Worm (Caenorhabditis elegans): ENCODE data around the gene daf-37.
A peak's percentile ranks its signal among the peaks of the same experiment; 100 is the strongest.

daf-37 gene

DNA sequence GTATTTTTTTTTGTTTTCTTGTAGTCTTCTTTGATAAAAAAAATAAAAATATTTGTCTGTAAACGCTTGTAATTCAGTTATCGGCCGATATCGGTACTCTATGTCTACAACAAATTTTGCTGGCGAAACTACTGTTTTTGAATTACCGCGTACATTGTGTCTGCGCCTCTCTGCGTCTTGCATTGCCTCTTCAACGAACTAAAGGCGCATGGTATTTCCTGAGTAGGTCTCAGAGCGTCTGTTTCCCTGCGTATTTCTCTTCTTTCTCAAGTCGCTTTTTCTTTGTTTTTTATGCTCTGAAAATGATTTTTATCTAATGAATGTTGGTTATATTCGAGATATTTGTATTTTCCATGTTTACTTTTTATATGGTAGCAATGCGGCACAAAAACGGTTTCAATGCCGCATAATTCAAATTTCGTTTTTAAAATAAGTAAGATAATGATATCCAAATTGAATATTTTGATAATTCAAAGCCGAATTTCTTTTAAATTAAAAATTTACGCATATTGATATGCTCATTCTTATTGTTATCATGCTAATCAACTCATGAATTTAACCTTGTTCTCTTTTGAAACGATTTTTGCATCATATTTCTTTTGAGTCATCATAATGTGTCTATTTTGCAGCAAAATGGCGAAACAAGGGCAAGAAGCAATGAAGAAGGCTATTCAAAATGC lies 42.9 kb upstream of the daf-37 start, which contains the start of gene phb-2 (continued):
- TF ChIP-seq fos-1 (tag; optimal IDR thresholded peaks at IDR 0.05) (peak; percentile 63), nhr-19 (GFP tag; conservative IDR thresholded peaks at IDR 0.05) (peak; percentile 79), ztf-4 (tag; optimal IDR thresholded peaks at IDR 0.05) (peak; percentile 44), fkh-10 (GFP tag; optimal IDR thresholded peaks at IDR 0.05) (peak; percentile 7), mef-2 (tag; optimal IDR thresholded peaks at IDR 0.05) (no peak), jun-1 (tag; optimal IDR thresholded peaks at IDR 0.05) (peak; percentile 68), lin-14 (GFP tag; optimal IDR thresholded peaks at IDR 0.05) (peak; percentile 73), unc-30 (tag; optimal IDR thresholded peaks at IDR 0.05) (no peak), ceh-88 (GFP tag; IDR thresholded peaks at IDR 0.05) (0 out of 2 replicates have a peak, but pooled peaks have one; percentile 46), grh-1 (GFP tag; IDR thresholded peaks at IDR 0.05) (peak; percentile 59), nhr-90 (tag; optimal IDR thresholded peaks at IDR 0.05; ENCODE audit: poor library complexity) (peak; percentile 73), vab-15 (tag; optimal IDR thresholded peaks at IDR 0.05) (peak; percentile 16), hpl-2 (GFP tag; optimal IDR thresholded peaks at IDR 0.05) (peak; percentile 7), C16A3.4 (tag; optimal IDR thresholded peaks at IDR 0.05) (peak; percentile 79), mdl-1 (tag; optimal IDR thresholded peaks at IDR 0.05) (peak in 1 of 2 experiments; percentile 78), skn-1 (tag; optimal IDR thresholded peaks at IDR 0.05) (peak; percentile 87), elt-2 (tag; optimal IDR thresholded peaks at IDR 0.05) (no peak), isw-1 (GFP tag; IDR thresholded peaks at IDR 0.05) (peak; percentile 85), sox-4 (tag; optimal IDR thresholded peaks at IDR 0.05) (peak; percentile 3), lir-3 (tag; optimal IDR thresholded peaks at IDR 0.05; ENCODE audit: poor library complexity) (peak; percentile 67), aly-2 (tag; optimal IDR thresholded peaks at IDR 0.05) (peak; percentile 46), nhr-20 (tag; optimal IDR thresholded peaks at IDR 0.05) (peak; percentile 79), nhr-11 (tag; optimal IDR thresholded peaks at IDR 0.05) (peak; percentile 46), xbp-1 (tag; optimal IDR thresholded peaks at IDR 0.05) (peak; percentile 74), ceh-63 (GFP tag; optimal IDR thresholded peaks at IDR 0.05) (no peak), lin-35 (GFP tag; optimal IDR thresholded peaks at IDR 0.05) (peak; percentile 98 to 100), fkh-8 (tag; optimal IDR thresholded peaks at IDR 0.05) (peak; percentile 64), unc-130 (tag; optimal IDR thresholded peaks at IDR 0.05) (peak; percentile 82), C04F5.9 (tag; optimal IDR thresholded peaks at IDR 0.05) (peak; percentile 17), blmp-1 (tag; optimal IDR thresholded peaks at IDR 0.05) (peak; percentile 73), ceh-82 (tag; optimal IDR thresholded peaks at IDR 0.05) (peak; percentile 57 to 85 (median 82)), zip-4 (GFP tag; optimal IDR thresholded peaks at IDR 0.05) (no peak), unc-86 (tag; optimal IDR thresholded peaks at IDR 0.05) (peak; percentile 63)

DNA sequence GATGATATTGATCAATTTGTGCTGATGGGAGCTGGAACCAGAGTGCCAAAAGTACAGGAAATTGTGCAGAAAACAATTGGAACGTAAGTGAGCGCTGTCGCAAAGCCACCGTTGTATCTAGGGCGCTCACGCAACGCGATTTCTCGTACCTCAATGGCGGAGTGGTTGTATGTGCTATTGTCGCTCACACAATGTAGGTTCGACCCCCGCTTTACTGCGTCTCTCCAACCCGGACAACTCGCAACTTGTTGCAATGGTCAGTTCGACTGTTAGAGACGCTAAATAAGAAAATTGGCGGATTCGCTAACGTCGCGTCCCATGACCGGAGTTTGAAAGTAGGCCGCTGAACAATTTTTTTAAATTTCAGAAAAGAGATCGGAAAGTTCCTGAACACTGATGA lies 40.5 kb upstream of the daf-37 start:
- TF ChIP-seq fos-1 (tag; optimal IDR thresholded peaks at IDR 0.05) (peak; percentile 10), ceh-63 (GFP tag; optimal IDR thresholded peaks at IDR 0.05) (no peak), tbx-2 (tag; optimal IDR thresholded peaks at IDR 0.05) (peak; percentile 24), isw-1 (GFP tag; IDR thresholded peaks at IDR 0.05) (no peak), efl-3 (GFP tag; optimal IDR thresholded peaks at IDR 0.05) (no peak), nhr-90 (tag; optimal IDR thresholded peaks at IDR 0.05; ENCODE audit: poor library complexity) (peak; percentile 64), pax-3 (tag; optimal IDR thresholded peaks at IDR 0.05) (no peak), aly-2 (tag; optimal IDR thresholded peaks at IDR 0.05) (peak; percentile 10), irx-1 (tag; optimal IDR thresholded peaks at IDR 0.05) (peak; percentile 31), unc-98 (GFP tag; IDR thresholded peaks at IDR 0.05) (no peak), lsy-2 (tag; optimal IDR thresholded peaks at IDR 0.05) (peak; percentile 8 to 60), mep-1 (tag; optimal IDR thresholded peaks at IDR 0.05) (peak; percentile 71), unc-62 (GFP tag; optimal IDR thresholded peaks at IDR 0.05) (no peak), xbp-1 (tag; optimal IDR thresholded peaks at IDR 0.05) (peak; percentile 20), ceh-8 (GFP tag; optimal IDR thresholded peaks at IDR 0.05) (no peak), tlp-1 (tag; optimal IDR thresholded peaks at IDR 0.05) (no peak), swsn-7 (tag; optimal IDR thresholded peaks at IDR 0.05) (peak; percentile 58), lin-13 (GFP tag; optimal IDR thresholded peaks at IDR 0.05) (no peak), vab-15 (tag; optimal IDR thresholded peaks at IDR 0.05) (no peak), nhr-76 (tag; optimal IDR thresholded peaks at IDR 0.05) (no peak), F16B12.6 (tag; optimal IDR thresholded peaks at IDR 0.05) (no peak), ceh-82 (tag; optimal IDR thresholded peaks at IDR 0.05) (peak; percentile 4 to 36 (median 20)), snpc-4 (tag; optimal IDR thresholded peaks at IDR 0.05) (no peak), mab-9 (GFP tag; IDR thresholded peaks at IDR 0.05) (no peak), fkh-8 (tag; optimal IDR thresholded peaks at IDR 0.05) (no peak), nhr-84 (tag; optimal IDR thresholded peaks at IDR 0.05) (no peak), efl-1 (optimal IDR thresholded peaks at IDR 0.05) (peak; percentile 64 to 74), efl-1 (GFP tag; optimal IDR thresholded peaks at IDR 0.05 in 1 of 2) (peak; percentile 62 to 98)

Measured in whole organism, L1 larva.